Fruit fly (Drosophila melanogaster): Measurements from ENCODE around the gene CG31286.

CG31286 gene

dm6 chr3R:6605142-6605541, 35.9 kb upstream of the CG31286 start:
- TF ChIP-seq CG16779 (tag; optimal IDR thresholded peaks at IDR 0.05) (no peak), eg (GFP tag; IDR thresholded peaks at IDR 0.05) (no peak)

dm6 chr3R:6608814-6609213, 32.2 kb upstream of the CG31286 start, which contains the start of gene glob2:
Gene glob2 (minus strand): TSS chr3R:6608914.
- TF ChIP-seq esn (GFP tag; optimal IDR thresholded peaks at IDR 0.05) (no peak), CG16779 (tag; optimal IDR thresholded peaks at IDR 0.05) (no peak), CG1621 (tag; optimal IDR thresholded peaks at IDR 0.05) (no peak), Lpt (GFP tag; optimal IDR thresholded peaks at IDR 0.05) (no peak)

dm6 chr3R:6627800-6628199, 13.2 kb upstream of the CG31286 start, which contains the start of gene sowi:
Gene sowi (minus strand): TSS chr3R:6627900.
- TF ChIP-seq CG3032 (tag; optimal IDR thresholded peaks at IDR 0.05) (no peak), CG6854 (GFP tag; optimal IDR thresholded peaks at IDR 0.05) (no peak), CG34406 (GFP tag; optimal IDR thresholded peaks at IDR 0.05) (no peak), lz (GFP tag; optimal IDR thresholded peaks at IDR 0.05) (no peak), spab (GFP tag; optimal IDR thresholded peaks at IDR 0.05) (no peak), achi (GFP tag; optimal IDR thresholded peaks at IDR 0.05) (no peak), Sox15 (GFP tag; optimal IDR thresholded peaks at IDR 0.05) (no peak), CG8632 (GFP tag; optimal IDR thresholded peaks at IDR 0.05) (no peak), CG6792 (GFP tag; optimal IDR thresholded peaks at IDR 0.05) (no peak), pdm3 (GFP tag; optimal IDR thresholded peaks at IDR 0.05) (no peak), salr (GFP tag; optimal IDR thresholded peaks at IDR 0.05) (no peak)

DNA sequence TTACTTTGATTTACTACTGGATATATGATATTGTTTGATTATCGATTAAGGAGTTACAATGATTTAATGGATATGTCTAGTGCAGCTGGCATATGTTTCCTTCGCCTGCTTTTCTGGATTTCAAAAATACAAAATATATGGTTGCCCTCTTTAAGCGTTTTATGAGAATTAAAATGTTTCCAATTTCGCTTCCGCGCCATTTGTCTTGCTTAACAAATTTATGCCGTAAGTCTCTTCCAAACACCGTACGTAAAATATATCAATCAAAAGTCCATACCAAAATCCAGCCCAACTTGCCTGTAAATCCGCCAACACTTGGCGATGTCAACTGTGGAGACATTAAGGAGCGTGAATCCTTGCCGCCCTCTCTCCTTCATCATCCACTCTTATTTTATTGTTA, 11.8 kb upstream of the CG31286 start, which contains the start of gene CG15177:
TSS of gene CG15177 (minus strand) at position 101 of the 400 bp plus-strand sequence.
- no peak for TF ChIP-seq CG9139 (GFP tag; optimal IDR thresholded peaks at IDR 0.05)
- no peak for TF ChIP-seq CG31627 (GFP tag; optimal IDR thresholded peaks at IDR 0.05)
- no peak for TF ChIP-seq spab (GFP tag; optimal IDR thresholded peaks at IDR 0.05)
- no peak for TF ChIP-seq pdm3 (GFP tag; optimal IDR thresholded peaks at IDR 0.05)
- no peak for TF ChIP-seq lz (GFP tag; optimal IDR thresholded peaks at IDR 0.05)
- TF ChIP-seq Hr4 (GFP tag; optimal IDR thresholded peaks at IDR 0.05): no peak
- TF ChIP-seq ss (GFP tag; optimal IDR thresholded peaks at IDR 0.05): no peak
- TF ChIP-seq Sox14 (GFP tag; optimal IDR thresholded peaks at IDR 0.05): no peak
- TF ChIP-seq eg (GFP tag; IDR thresholded peaks at IDR 0.05): no peak
- no peak for TF ChIP-seq fkh (GFP tag; optimal IDR thresholded peaks at IDR 0.05)
- no peak for TF ChIP-seq CG11294 (GFP tag; IDR thresholded peaks at IDR 0.05)
- no peak for TF ChIP-seq CG6163 (GFP tag; IDR thresholded peaks at IDR 0.05)
- no peak for TF ChIP-seq Hr39 (GFP tag; optimal IDR thresholded peaks at IDR 0.05)
- no peak for TF ChIP-seq CG8632 (GFP tag; optimal IDR thresholded peaks at IDR 0.05)

- no peak for TF ChIP-seq CG15336 (GFP tag; IDR thresholded peaks at IDR 0.05)
- TF ChIP-seq CG4318 (GFP tag; optimal IDR thresholded peaks at IDR 0.05): no peak
- TF ChIP-seq Lpt (GFP tag; optimal IDR thresholded peaks at IDR 0.05): no peak
- no peak for TF ChIP-seq CG11902 (GFP tag; optimal IDR thresholded peaks at IDR 0.05)
- TF ChIP-seq eg (GFP tag; IDR thresholded peaks at IDR 0.05): no peak
- TF ChIP-seq Gug (GFP tag; IDR thresholded peaks at IDR 0.05): no peak
- no peak for TF ChIP-seq CG16779 (tag; optimal IDR thresholded peaks at IDR 0.05)
- TF ChIP-seq vri (GFP tag; optimal IDR thresholded peaks at IDR 0.05): no peak
- TF ChIP-seq Sox102F (GFP tag; optimal IDR thresholded peaks at IDR 0.05): no peak
- no peak for TF ChIP-seq Smox (GFP tag; optimal IDR thresholded peaks at IDR 0.05)
- no peak for TF ChIP-seq ss (GFP tag; optimal IDR thresholded peaks at IDR 0.05)
- TF ChIP-seq CG8319 (GFP tag; optimal IDR thresholded peaks at IDR 0.05): no peak
- TF ChIP-seq pdm3 (GFP tag; optimal IDR thresholded peaks at IDR 0.05): no peak
These were observed 11.2 kb upstream of the CG31286 start, which contains the start of gene sunz for dm6 chr3R:6629851-6630250. Gene sunz (plus strand): TSS chr3R:6630151.
